Worm (Caenorhabditis elegans) whole organism, L3 larva: ENCODE measurements around the gene sra-38.

ENCODE experiments used
- R02D3.7 ChIP-seq: fragments of 150-350 bp; optimal IDR thresholded peaks from 2 replicates; lab custom pipeline; 2014; ENCODE audit warnings: missing biosample characterization, missing genetic modification characterization
- ZK546.5 ChIP-seq: sonication (generic microtip); optimal IDR thresholded peaks from 2 replicates; lab custom pipeline; 2017; ENCODE audit warnings: missing biosample characterization, missing genetic modification characterization
- aly-2 ChIP-seq: fragments of 150-350 bp; optimal IDR thresholded peaks from 2 replicates; lab custom pipeline; 2014; ENCODE audit warnings: missing biosample characterization, missing genetic modification characterization
- ama-1 ChIP-seq: fragments of 150-350 bp; optimal IDR thresholded peaks from 2 replicates; lab custom pipeline; 2018
- ceh-16 ChIP-seq: sonication (generic microtip); optimal IDR thresholded peaks from 2 replicates; lab custom pipeline; 2017; ENCODE audit warnings: missing biosample characterization, missing genetic modification characterization
- ceh-28 ChIP-seq: fragments of 150-350 bp; optimal IDR thresholded peaks from 2 replicates; lab custom pipeline; 2014; ENCODE audit warnings: missing biosample characterization, missing genetic modification reagents, missing genetic modification characterization
- ceh-82 ChIP-seq: fragments of 150-350 bp; optimal IDR thresholded peaks from 2 replicates; lab custom pipeline; 2014; ENCODE audit warnings: missing biosample characterization, missing genetic modification characterization
- ceh-9 ChIP-seq: sonication (generic microtip); optimal IDR thresholded peaks from 2 replicates; lab custom pipeline; 2018; ENCODE audit warnings: missing biosample characterization, missing genetic modification characterization
- egl-5 ChIP-seq: fragments of 150-350 bp; optimal IDR thresholded peaks from 2 replicates; lab custom pipeline; 2017; ENCODE audit warnings: missing biosample characterization, missing genetic modification reagents, missing genetic modification characterization, inconsistent platforms
- elt-1 ChIP-seq: fragments of 150-350 bp; optimal IDR thresholded peaks from 2 replicates; lab custom pipeline; 2014; ENCODE audit warnings: missing biosample characterization, missing genetic modification characterization
- elt-2 ChIP-seq: sonication (generic microtip); optimal IDR thresholded peaks from 2 replicates; lab custom pipeline; 2016; ENCODE audit warnings: missing genetic modification reagents, mild to moderate bottlenecking, missing genetic modification characterization, missing compliant biosample characterization
- elt-3 ChIP-seq, 3 experiments: fragments of 150-350 bp in 1 of 3; sonication (generic microtip) in 2 of 3; optimal IDR thresholded peaks; 2 replicates in 2 of 3; 4 replicates in 1 of 3; lab custom pipeline; 2014 to 2017; ENCODE audit warnings: missing biosample characterization in 3 of 3, missing genetic modification characterization in 3 of 3
- fkh-10 ChIP-seq: sonication (generic microtip); optimal IDR thresholded peaks from 2 replicates; lab custom pipeline; 2017; ENCODE audit warnings: missing biosample characterization, missing genetic modification reagents, missing genetic modification characterization
- hmg-11 ChIP-seq: sonication (generic microtip); optimal IDR thresholded peaks from 2 replicates; lab custom pipeline; 2016; ENCODE audit warnings: missing genetic modification characterization, missing compliant biosample characterization
- jun-1 ChIP-seq: fragments of 150-350 bp; optimal IDR thresholded peaks from 2 replicates; lab custom pipeline; 2014; ENCODE audit warnings: missing biosample characterization, missing genetic modification reagents, missing genetic modification characterization
- lin-15B ChIP-seq: fragments of 150-350 bp; optimal IDR thresholded peaks from 2 replicates; lab custom pipeline; 2014; ENCODE audit warnings: missing biosample characterization, missing genetic modification characterization
- lin-39 ChIP-seq: fragments of 150-350 bp; optimal IDR thresholded peaks from 2 replicates; lab custom pipeline; 2018; ENCODE audit warnings: missing biosample characterization, missing genetic modification reagents, missing genetic modification characterization
- mdl-1 ChIP-seq: fragments of 150-350 bp; optimal IDR thresholded peaks from 2 replicates; lab custom pipeline; 2014; ENCODE audit warnings: missing biosample characterization, missing genetic modification characterization
- mml-1 ChIP-seq: fragments of 150-350 bp; sonication (generic microtip); optimal IDR thresholded peaks from 3 replicates; lab custom pipeline; 2014; ENCODE audit warnings: missing biosample characterization, missing genetic modification characterization
- nfya-1 ChIP-seq: sonication (generic microtip); optimal IDR thresholded peaks from 2 replicates; lab custom pipeline; 2017; ENCODE audit warnings: missing genetic modification characterization, mild to moderate bottlenecking, missing compliant biosample characterization, antibody characterized with exemption, moderate library complexity; ENCODE audit not compliant: insufficient read depth
- nhr-11 ChIP-seq: fragments of 150-350 bp; optimal IDR thresholded peaks from 2 replicates; lab custom pipeline; 2014; ENCODE audit warnings: missing biosample characterization, missing genetic modification characterization
- nhr-12 ChIP-seq: fragments of 150-350 bp; optimal IDR thresholded peaks from 2 replicates; lab custom pipeline; 2014; ENCODE audit warnings: missing biosample characterization, missing genetic modification characterization
- nhr-23 ChIP-seq: fragments of 150-350 bp; optimal IDR thresholded peaks from 2 replicates; lab custom pipeline; 2014; ENCODE audit warnings: missing biosample characterization, missing genetic modification reagents, missing genetic modification characterization
- nhr-237 ChIP-seq: fragments of 150-350 bp; optimal IDR thresholded peaks from 2 replicates; lab custom pipeline; 2014; ENCODE audit warnings: missing biosample characterization, missing genetic modification characterization
- nhr-25 ChIP-seq: sonication (generic microtip); optimal IDR thresholded peaks from 2 replicates; lab custom pipeline; 2017; ENCODE audit warnings: missing biosample characterization, missing genetic modification characterization
- nhr-28 ChIP-seq: fragments of 150-350 bp; optimal IDR thresholded peaks from 2 replicates; lab custom pipeline; 2014; ENCODE audit warnings: missing biosample characterization, missing genetic modification characterization
- nhr-43 ChIP-seq: sonication (generic microtip); optimal IDR thresholded peaks from 2 replicates; lab custom pipeline; 2016; ENCODE audit warnings: mild to moderate bottlenecking, missing genetic modification characterization, missing compliant biosample characterization; ENCODE audit not compliant: poor library complexity, severe bottlenecking
- nhr-67 ChIP-seq: fragments of 150-350 bp; optimal IDR thresholded peaks from 2 replicates; lab custom pipeline; 2014; ENCODE audit warnings: missing biosample characterization, missing genetic modification characterization
- nhr-76 ChIP-seq: fragments of 150-350 bp; sonication (generic microtip); optimal IDR thresholded peaks from 5 replicates; lab custom pipeline; 2014; ENCODE audit warnings: missing biosample characterization, missing genetic modification characterization
- pha-4 ChIP-seq: fragments of 150-350 bp; optimal IDR thresholded peaks from 2 replicates; lab custom pipeline; 2014; ENCODE audit warnings: missing biosample characterization, missing genetic modification reagents, missing genetic modification characterization
- pqm-1 ChIP-seq: fragments of 150-350 bp; optimal IDR thresholded peaks from 2 replicates; lab custom pipeline; 2017; ENCODE audit warnings: missing biosample characterization, missing genetic modification characterization, inconsistent platforms
- sea-2 ChIP-seq: fragments of 150-350 bp; sonication (generic microtip); optimal IDR thresholded peaks from 4 replicates; lab custom pipeline; 2014; ENCODE audit warnings: missing biosample characterization, missing genetic modification reagents, missing genetic modification characterization
- skn-1 ChIP-seq: fragments of 150-350 bp; optimal IDR thresholded peaks from 2 replicates; lab custom pipeline; 2014; ENCODE audit warnings: missing biosample characterization, missing genetic modification characterization
- snpc-4 ChIP-seq: fragments of 150-350 bp; optimal IDR thresholded peaks from 2 replicates; lab custom pipeline; 2014; ENCODE audit warnings: missing biosample characterization, missing genetic modification characterization
- tbx-2 ChIP-seq: sonication (generic microtip); optimal IDR thresholded peaks from 2 replicates; lab custom pipeline; 2016; ENCODE audit warnings: mild to moderate bottlenecking, missing genetic modification characterization, missing compliant biosample characterization
- unc-39 ChIP-seq: sonication (generic microtip); optimal IDR thresholded peaks from 4 replicates; lab custom pipeline; 2017; ENCODE audit warnings: missing biosample characterization, missing genetic modification characterization
- unc-62 ChIP-seq: fragments of 150-350 bp; sonication (generic microtip); optimal IDR thresholded peaks from 4 replicates; lab custom pipeline; 2014; ENCODE audit warnings: missing biosample characterization, missing genetic modification reagents, missing genetic modification characterization
- zag-1 ChIP-seq: fragments of 150-350 bp; optimal IDR thresholded peaks from 2 replicates; lab custom pipeline; 2014; ENCODE audit warnings: missing biosample characterization, missing genetic modification characterization
- ztf-11 ChIP-seq: fragments of 150-350 bp; optimal IDR thresholded peaks from 2 replicates; lab custom pipeline; 2014; ENCODE audit warnings: missing biosample characterization, missing genetic modification characterization

The sra-38 gene

ce11 chrX:13900047-13900446, at the start of gene sra-38:
Gene sra-38 (minus strand): TSS chrX:13900147.
- TF ChIP-seq nhr-76 (tag; lab: Kevin White, UChicago): no peak
- TF ChIP-seq ceh-28 (tag; lab: Kevin White, UChicago): no peak
- TF ChIP-seq nhr-11: no peak
- no peak for TF ChIP-seq ZK546.5 (tag; lab: Kevin White, UChicago)
- TF ChIP-seq ceh-82 (tag; lab: Kevin White, UChicago): no peak
- no peak for TF ChIP-seq zag-1 (tag; lab: Kevin White, UChicago)
- TF ChIP-seq nhr-43: no peak
- no peak for TF ChIP-seq skn-1 (tag; lab: Kevin White, UChicago)
- TF ChIP-seq nhr-28 (tag; lab: Kevin White, UChicago): no peak
- TF ChIP-seq pha-4 (tag; lab: Kevin White, UChicago): no peak
- no peak for TF ChIP-seq ztf-11 (tag; lab: Kevin White, UChicago)
- no peak for TF ChIP-seq pqm-1 (tag; lab: Kevin White, UChicago)
- no peak for TF ChIP-seq ceh-9 (tag; lab: Kevin White, UChicago)
- TF ChIP-seq lin-15B (tag; lab: Kevin White, UChicago): no peak
- TF ChIP-seq nhr-67 (tag; lab: Kevin White, UChicago): no peak
- no peak for TF ChIP-seq nhr-12
- no peak for TF ChIP-seq sea-2 (GFP tag; lab: Kevin White, UChicago)
- no peak for TF ChIP-seq unc-39 (tag; lab: Kevin White, UChicago)
- TF ChIP-seq ama-1 (lab: Kevin White, UChicago): no peak

ce11 chrX:13948810-13949209, 48.9 kb upstream of the sra-38 start, which contains the start of gene alg-1:
Gene alg-1 (plus strand): TSS chrX:13949110.
- TF ChIP-seq unc-62 (GFP tag; lab: Kevin White, UChicago): no peak
- no peak for TF ChIP-seq mml-1 (tag; lab: Kevin White, UChicago)
- no peak for TF ChIP-seq fkh-10 (GFP tag; lab: Kevin White, UChicago)
- no peak for TF ChIP-seq nhr-237 (tag; lab: Kevin White, UChicago)
- no peak for TF ChIP-seq elt-1 (tag; lab: Kevin White, UChicago)

ce11 chrX:13948167-13948566, 48.2 kb upstream of the sra-38 start:
- TF ChIP-seq nhr-25 (tag; lab: Kevin White, UChicago): no peak
- TF ChIP-seq egl-5 (tag; lab: Kevin White, UChicago): peak; percentile 51
- no peak for TF ChIP-seq ZK546.5 (tag; lab: Kevin White, UChicago)
- peak; percentile 65 for TF ChIP-seq hmg-11 (tag; lab: Kevin White, UChicago)
- no peak for TF ChIP-seq pha-4 (tag; lab: Kevin White, UChicago)
- peak; percentile 53 for TF ChIP-seq lin-39 (tag; lab: Kevin White, UChicago)
- no peak for TF ChIP-seq ceh-9 (tag; lab: Kevin White, UChicago)
- TF ChIP-seq mdl-1 (tag; lab: Kevin White, UChicago): no peak
- TF ChIP-seq aly-2 (tag; lab: Kevin White, UChicago): no peak

- peak; percentile 76 for TF ChIP-seq elt-2 (tag; lab: Kevin White, UChicago)
- TF ChIP-seq pqm-1 (tag; lab: Kevin White, UChicago): peak; percentile 44
- TF ChIP-seq jun-1 (tag; lab: Kevin White, UChicago): no peak
Measured at ce11 chrX:13946693-13947583, 47.0 kb upstream of the sra-38 start.

- no peak for TF ChIP-seq nhr-23 (tag; lab: Kevin White, UChicago)
- no peak for TF ChIP-seq elt-3 (tag; optimal IDR thresholded peaks at IDR 0.05; lab: Kevin White, UChicago)
- peak; percentile 83 for TF ChIP-seq nfya-1
- peak; percentile 36 for TF ChIP-seq mdl-1 (tag; lab: Kevin White, UChicago)
- TF ChIP-seq hmg-11 (tag; lab: Kevin White, UChicago): peak; percentile 92
- TF ChIP-seq elt-2 (tag; lab: Kevin White, UChicago): peak; percentile 23
- no peak for TF ChIP-seq nhr-11
- peak; percentile 21 for TF ChIP-seq R02D3.7
- TF ChIP-seq tbx-2: peak; percentile 50
- TF ChIP-seq snpc-4 (tag; lab: Kevin White, UChicago): peak; percentile 84
- TF ChIP-seq lin-39 (tag; lab: Kevin White, UChicago): peak; percentile 94
- peak; percentile 32 for TF ChIP-seq pha-4 (tag; lab: Kevin White, UChicago)
- TF ChIP-seq fkh-10 (GFP tag; lab: Kevin White, UChicago): peak; percentile 58
- peak; percentile 65 for TF ChIP-seq lin-15B (tag; lab: Kevin White, UChicago)
- no peak for TF ChIP-seq ceh-16 (tag; lab: Kevin White, UChicago)
- TF ChIP-seq unc-62 (GFP tag; lab: Kevin White, UChicago): peak; percentile 31
- TF ChIP-seq, all 47 proteins: peak for 12
Measured at ce11 chrX:13945524-13945923, 45.6 kb upstream of the sra-38 start.
